Fruit fly (Drosophila melanogaster): ENCODE data around the gene Prestin.

Gene Prestin

DNA sequence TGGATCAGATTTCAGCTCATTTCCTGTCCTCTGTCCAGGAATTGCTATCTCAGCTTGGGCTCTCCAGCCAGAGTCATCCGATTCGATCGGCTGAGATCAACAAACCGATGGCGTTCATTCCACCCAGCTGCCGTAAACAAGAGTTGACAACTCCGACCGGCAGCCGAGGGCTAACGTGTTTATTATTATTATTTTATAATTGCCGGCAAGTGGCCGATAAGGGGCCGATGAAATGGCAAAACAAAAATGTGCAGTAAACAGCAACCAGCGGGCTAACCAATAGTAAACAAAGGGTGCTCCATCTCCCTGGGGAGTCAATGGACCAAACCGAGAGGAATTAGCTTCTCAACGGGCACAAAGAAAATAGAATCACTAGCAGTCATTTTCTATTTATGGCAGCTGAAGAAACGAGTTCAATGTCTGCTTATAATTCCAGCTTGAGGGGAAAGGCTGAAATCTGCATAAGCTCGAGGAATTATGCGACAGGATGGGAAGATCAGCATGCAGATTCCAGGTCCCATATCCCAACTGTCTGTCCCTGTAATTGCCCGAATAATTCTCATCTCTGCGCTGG is 17.7 kb upstream of the Prestin start:
- TF ChIP-seq CG15696 (tag; optimal IDR thresholded peaks at IDR 0.05) (no peak), lab (GFP tag; optimal IDR thresholded peaks at IDR 0.05) (no peak), BEAF-32 (GFP tag; optimal IDR thresholded peaks at IDR 0.05) (no peak), lbe (GFP tag; optimal IDR thresholded peaks at IDR 0.05) (peak; percentile 39), CG12219 (GFP tag; optimal IDR thresholded peaks at IDR 0.05) (no peak)

DNA sequence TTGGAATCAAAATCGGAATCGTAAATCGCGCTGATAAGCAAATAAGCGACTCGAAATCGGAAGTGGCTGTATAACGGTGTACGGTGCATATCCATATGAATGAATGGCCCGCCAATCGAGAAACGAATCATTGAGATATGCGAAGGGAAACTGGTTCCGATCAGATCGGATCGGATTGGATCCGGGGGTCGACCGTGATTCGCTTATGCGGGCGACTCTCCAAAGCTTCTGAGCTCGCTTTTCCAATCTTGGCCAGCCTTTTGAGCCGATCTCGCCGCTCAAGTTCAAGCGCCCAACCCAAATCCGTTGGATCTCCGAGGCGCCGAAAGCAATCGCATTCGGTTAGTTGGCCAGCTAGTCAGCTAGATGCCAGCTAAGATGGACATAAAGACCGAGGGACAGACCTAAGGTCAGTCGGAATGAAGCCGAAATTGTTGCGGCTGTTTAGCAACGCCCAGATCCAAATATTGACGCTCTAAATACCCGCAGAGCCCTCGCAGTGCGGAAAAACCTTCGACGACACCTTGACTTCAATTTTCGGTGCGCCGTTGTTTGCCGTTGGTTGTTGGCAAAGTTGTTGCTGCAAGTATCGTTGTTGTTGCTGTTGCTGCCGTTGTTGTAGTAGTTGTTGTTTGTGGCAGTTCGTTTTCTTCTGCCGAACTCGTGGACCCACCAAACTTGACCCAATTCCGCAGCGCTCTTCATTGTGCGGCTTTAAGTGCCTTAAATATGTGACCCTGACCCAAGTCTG is 16.6 kb upstream of the Prestin start:
- peak in 1 of 2 experiments; percentile 50 for TF ChIP-seq Eip74EF (GFP tag; optimal IDR thresholded peaks at IDR 0.05)
- TF ChIP-seq YL-1 (GFP tag; optimal IDR thresholded peaks at IDR 0.05): no peak
- TF ChIP-seq amos (GFP tag; IDR thresholded peaks at IDR 0.05; ENCODE audit: partially characterized antibody): no peak
- peak; percentile 52 for TF ChIP-seq Deaf1 (tag; optimal IDR thresholded peaks at IDR 0.05)
- TF ChIP-seq chinmo (GFP tag; IDR thresholded peaks at IDR 0.05; ENCODE audit: partially characterized antibody): peak; percentile 81; the same call in 2 of the 4 replicates
- TF ChIP-seq CG12769 (tag; optimal IDR thresholded peaks at IDR 0.05): peak; percentile 31
- no peak for TF ChIP-seq Hr39 (optimal IDR thresholded peaks at IDR 0.05)
- TF ChIP-seq CG4360 (GFP tag; IDR thresholded peaks at IDR 0.05): peak; percentile 25; the same call in 1 of the 2 replicates
- TF ChIP-seq CG10321 (GFP tag; IDR thresholded peaks at IDR 0.05): 0 out of 2 replicates have a peak, but pooled peaks have one; percentile 7
- no peak for TF ChIP-seq Hr51 (GFP tag; optimal IDR thresholded peaks at IDR 0.05)
- TF ChIP-seq CG10147 (GFP tag; optimal IDR thresholded peaks at IDR 0.05): no peak
- no peak for TF ChIP-seq zen (tag; optimal IDR thresholded peaks at IDR 0.05)
- TF ChIP-seq grn (GFP tag; optimal IDR thresholded peaks at IDR 0.05): peak; percentile 69
- TF ChIP-seq sd (tag; optimal IDR thresholded peaks at IDR 0.05): peak; percentile 11
- TF ChIP-seq lab (GFP tag; optimal IDR thresholded peaks at IDR 0.05): peak; percentile 27
- no peak for TF ChIP-seq luna (GFP tag; optimal IDR thresholded peaks at IDR 0.05)
- no peak for TF ChIP-seq pros (GFP tag; optimal IDR thresholded peaks at IDR 0.05)
- no peak for TF ChIP-seq NFAT (GFP tag; IDR thresholded peaks at IDR 0.05)
- TF ChIP-seq CG17568 (GFP tag; optimal IDR thresholded peaks at IDR 0.05): no peak
- TF ChIP-seq so (GFP tag; IDR thresholded peaks at IDR 0.05): no peak; the same call in 2 of the 3 replicates
- peak; percentile 71 for TF ChIP-seq ftz-f1 (GFP tag; optimal IDR thresholded peaks at IDR 0.05)
- no peak for TF ChIP-seq HmgD (GFP tag; optimal IDR thresholded peaks at IDR 0.05)
- TF ChIP-seq Med (GFP tag): peak; percentile 76
- TF ChIP-seq CG12391 (tag; optimal IDR thresholded peaks at IDR 0.05): no peak
- TF ChIP-seq CG11723 (GFP tag; optimal IDR thresholded peaks at IDR 0.05): no peak

DNA sequence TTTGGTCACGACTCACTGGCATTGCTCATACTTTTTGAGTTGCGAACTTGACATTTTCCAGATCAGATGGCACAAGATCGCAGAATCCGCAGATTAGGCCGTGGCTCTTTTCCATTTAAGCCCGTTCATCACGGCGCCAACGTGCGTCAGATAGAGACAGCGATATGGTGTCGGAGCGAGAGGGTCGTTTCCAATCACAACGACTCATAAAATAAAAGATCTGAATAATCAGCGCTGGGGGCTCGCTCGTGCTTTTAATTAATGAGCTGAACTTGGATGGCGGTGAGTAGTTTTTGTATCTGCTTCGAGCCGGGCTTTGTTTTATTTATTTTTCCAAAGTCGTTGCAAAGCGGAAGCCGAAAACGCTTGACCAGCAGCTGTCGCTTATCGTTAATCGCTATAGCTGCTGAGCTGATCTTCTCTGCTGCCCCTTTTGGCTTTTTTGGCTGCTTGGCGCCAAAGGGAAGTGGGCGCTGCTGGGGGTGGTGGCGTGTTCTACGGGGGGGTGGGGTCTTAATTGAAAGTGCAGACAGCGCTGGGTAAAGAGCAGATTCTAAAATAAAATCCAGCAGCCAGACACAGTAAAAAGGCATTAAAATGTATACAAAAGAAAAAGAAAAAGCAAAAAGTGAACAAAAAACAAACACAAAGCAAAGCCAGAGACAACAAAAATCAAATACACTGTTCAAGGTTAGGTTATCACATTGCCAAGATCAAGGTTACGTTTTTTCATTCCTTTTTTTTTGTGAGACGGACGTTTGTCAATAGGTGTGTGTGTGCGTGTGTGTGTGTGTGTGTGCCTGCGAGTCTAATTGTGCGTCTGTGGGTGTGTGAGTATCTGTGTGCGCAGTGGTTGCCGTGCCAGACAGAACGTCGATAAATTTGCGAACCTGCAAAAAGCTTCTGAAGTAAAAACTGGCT is 14.8 kb upstream of the Prestin start:
- no peak for TF ChIP-seq Hey (tag; optimal IDR thresholded peaks at IDR 0.05)
- no peak for TF ChIP-seq Lim3 (GFP tag; IDR thresholded peaks at IDR 0.05)
- TF ChIP-seq gem (tag; optimal IDR thresholded peaks at IDR 0.05): no peak
- TF ChIP-seq Rfx (GFP tag; IDR thresholded peaks at IDR 0.05): no peak
- TF ChIP-seq pb (GFP tag; optimal IDR thresholded peaks at IDR 0.05): no peak
- no peak for TF ChIP-seq CG8765 (GFP tag; IDR thresholded peaks at IDR 0.05)
- TF ChIP-seq Drgx (GFP tag; IDR thresholded peaks at IDR 0.05): no peak
- no peak for TF ChIP-seq CG10565 (GFP tag; optimal IDR thresholded peaks at IDR 0.05)
- TF ChIP-seq CG6654 (GFP tag; optimal IDR thresholded peaks at IDR 0.05): no peak
- TF ChIP-seq CG8290 (GFP tag; optimal IDR thresholded peaks at IDR 0.05): no peak
- TF ChIP-seq CG8290 (tag; optimal IDR thresholded peaks at IDR 0.05): peak in 1 of 2 experiments; percentile 15
- TF ChIP-seq Max (GFP tag; optimal IDR thresholded peaks at IDR 0.05): no peak
- TF ChIP-seq zen2 (GFP tag; IDR thresholded peaks at IDR 0.05; ENCODE audit: partially characterized antibody): no peak
- TF ChIP-seq ase (GFP tag; IDR thresholded peaks at IDR 0.05): no peak
- TF ChIP-seq gt (GFP tag; IDR thresholded peaks at IDR 0.05): no peak
- TF ChIP-seq CG5245 (GFP tag; optimal IDR thresholded peaks at IDR 0.05): no peak
- no peak for TF ChIP-seq CG12219 (GFP tag; optimal IDR thresholded peaks at IDR 0.05)
